Fruit fly (Drosophila melanogaster): ENCODE measurements around the gene Eig71Ee.

Gene Eig71Ee

dm6 chr3L:15678284-15678683 is 22.5 kb upstream of the Eig71Ee start:
- no peak for TF ChIP-seq CG6854 (GFP tag; optimal IDR thresholded peaks at IDR 0.05)
- TF ChIP-seq CG31627 (GFP tag; optimal IDR thresholded peaks at IDR 0.05), result no peak
- no peak for TF ChIP-seq CG11294 (GFP tag; IDR thresholded peaks at IDR 0.05)
- no peak for TF ChIP-seq fd59A (GFP tag; optimal IDR thresholded peaks at IDR 0.05)

dm6 chr3L:15677662-15678061 is 21.9 kb upstream of the Eig71Ee start:
- TF ChIP-seq spab (GFP tag; optimal IDR thresholded peaks at IDR 0.05), result no peak
- TF ChIP-seq Eip78C (GFP tag), result peak; percentile 49
- TF ChIP-seq Ets96B (tag; optimal IDR thresholded peaks at IDR 0.05), result peak; percentile 15
- TF ChIP-seq vri (GFP tag; optimal IDR thresholded peaks at IDR 0.05), result no peak
- no peak for TF ChIP-seq lz (GFP tag; optimal IDR thresholded peaks at IDR 0.05)
- peak; percentile 9 for TF ChIP-seq CG10631 (GFP tag; optimal IDR thresholded peaks at IDR 0.05)

dm6 chr3L:15675111-15675510 is 19.3 kb upstream of the Eig71Ee start:
- TF ChIP-seq salr (GFP tag; optimal IDR thresholded peaks at IDR 0.05) (no peak), Sox102F (GFP tag; optimal IDR thresholded peaks at IDR 0.05) (no peak), cyc (GFP tag; optimal IDR thresholded peaks at IDR 0.05) (no peak), Eip93F (GFP tag; optimal IDR thresholded peaks at IDR 0.05) (no peak), CG32006 (GFP tag; optimal IDR thresholded peaks at IDR 0.05) (peak; percentile 49), lz (GFP tag; optimal IDR thresholded peaks at IDR 0.05) (no peak), Gug (GFP tag; IDR thresholded peaks at IDR 0.05) (no peak), svp (GFP tag) (no peak), fd85E (GFP tag; optimal IDR thresholded peaks at IDR 0.05) (no peak), Met (GFP tag; optimal IDR thresholded peaks at IDR 0.05) (no peak), Eip78C (GFP tag) (peak; percentile 62), CG8319 (GFP tag; optimal IDR thresholded peaks at IDR 0.05) (no peak), fkh (GFP tag; optimal IDR thresholded peaks at IDR 0.05) (no peak), CG11294 (GFP tag; IDR thresholded peaks at IDR 0.05) (no peak), Lpt (GFP tag; optimal IDR thresholded peaks at IDR 0.05) (no peak), CG8119 (GFP tag; IDR thresholded peaks at IDR 0.05) (0 out of 3 replicates have a peak, but pooled peaks have one; percentile 30), CG3919 (GFP tag; optimal IDR thresholded peaks at IDR 0.05) (peak; percentile 20), CG4318 (GFP tag; optimal IDR thresholded peaks at IDR 0.05) (no peak), Smox (GFP tag; optimal IDR thresholded peaks at IDR 0.05) (no peak), ss (GFP tag; optimal IDR thresholded peaks at IDR 0.05) (no peak), achi (GFP tag; optimal IDR thresholded peaks at IDR 0.05) (peak; percentile 11), dsx (GFP tag; optimal IDR thresholded peaks at IDR 0.05; ENCODE audit: poor library complexity, severe bottlenecking) (peak; percentile 62), CG6163 (GFP tag; IDR thresholded peaks at IDR 0.05) (0 out of 3 replicates have a peak, but pooled peaks have one; percentile 44), CG6276 (GFP tag; optimal IDR thresholded peaks at IDR 0.05) (no peak), Hr38 (GFP tag; optimal IDR thresholded peaks at IDR 0.05) (no peak), CG9139 (GFP tag; optimal IDR thresholded peaks at IDR 0.05) (no peak), CG16779 (tag; optimal IDR thresholded peaks at IDR 0.05) (no peak), Hr4 (GFP tag; optimal IDR thresholded peaks at IDR 0.05) (peak; percentile 35), net (GFP tag; optimal IDR thresholded peaks at IDR 0.05) (peak; percentile 16), CG10631 (GFP tag; optimal IDR thresholded peaks at IDR 0.05) (peak; percentile 21), CG7368 (GFP tag; optimal IDR thresholded peaks at IDR 0.05) (no peak), CG1621 (tag; optimal IDR thresholded peaks at IDR 0.05) (no peak), topi (GFP tag; optimal IDR thresholded peaks at IDR 0.05) (no peak), CG6808 (GFP tag; optimal IDR thresholded peaks at IDR 0.05) (no peak), CG11902 (GFP tag; optimal IDR thresholded peaks at IDR 0.05) (no peak), CG31627 (GFP tag; optimal IDR thresholded peaks at IDR 0.05) (no peak), eg (GFP tag; IDR thresholded peaks at IDR 0.05) (no peak), pdm3 (GFP tag; optimal IDR thresholded peaks at IDR 0.05) (no peak), esn (GFP tag; optimal IDR thresholded peaks at IDR 0.05) (no peak), CG10669 (GFP tag; optimal IDR thresholded peaks at IDR 0.05) (peak; percentile 4)

All from whole organism, prepupa.